Worm (Caenorhabditis elegans) whole organism, late embryonic: ENCODE results near the gene nduc-2.

ENCODE experiments used
- elt-2 ChIP-seq: sonication (generic microtip); optimal IDR thresholded peaks from 2 replicates; lab custom pipeline; 2016; ENCODE audit warnings: missing genetic modification reagents, missing genetic modification characterization, missing compliant biosample characterization
- fkh-6 ChIP-seq: sonication (generic microtip); optimal IDR thresholded peaks from 2 replicates; lab custom pipeline; 2016; ENCODE audit warnings: missing genetic modification characterization, missing compliant biosample characterization
- hlh-13 ChIP-seq: fragments of 200-800 bp; sonication (Bioruptor generic); optimal IDR thresholded peaks from 2 replicates; lab custom pipeline; 2018; ENCODE audit warnings: mild to moderate bottlenecking, missing genetic modification characterization, missing compliant biosample characterization
- hlh-15 ChIP-seq: sonication (generic microtip); optimal IDR thresholded peaks from 2 replicates; lab custom pipeline; 2016; ENCODE audit warnings: missing genetic modification characterization, missing compliant biosample characterization
- pha-4 ChIP-seq: fragments of 150-350 bp; optimal IDR thresholded peaks from 2 replicates; lab custom pipeline; 2018; ENCODE audit warnings: missing biosample characterization, missing genetic modification reagents, missing genetic modification characterization
- pqm-1 ChIP-seq: sonication (generic microtip); optimal IDR thresholded peaks from 2 replicates; lab custom pipeline; 2016; ENCODE audit warnings: missing genetic modification characterization, missing compliant biosample characterization

DNA sequence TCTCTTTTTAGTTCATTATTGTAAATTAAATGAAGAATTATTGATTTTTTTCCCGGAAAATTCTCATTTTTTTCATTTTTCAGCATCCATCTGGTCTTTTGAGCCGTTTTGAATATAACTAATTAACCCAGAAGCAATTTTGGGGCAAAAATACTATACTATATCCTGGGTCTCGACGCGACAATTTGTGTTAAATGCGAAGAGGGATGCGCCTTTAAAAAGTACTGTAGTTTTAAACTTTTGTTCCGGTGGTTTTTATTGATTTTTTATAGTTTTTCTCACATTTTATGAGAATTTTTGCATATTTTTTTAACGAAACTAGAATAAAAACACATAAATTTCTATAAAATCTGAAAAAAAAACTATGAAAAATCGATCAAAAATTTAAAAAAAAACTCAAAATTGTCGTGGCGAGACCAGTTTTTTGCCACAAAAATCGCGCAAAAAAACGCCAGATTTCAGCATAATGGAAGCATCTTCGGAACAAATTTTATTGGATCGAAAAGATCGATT is 1.4 kb downstream of the nduc-2 start, which contains the start of gene tbcc-1:
- no peak for TF ChIP-seq hlh-15 (tag; lab: Kevin White, UChicago)
- TF ChIP-seq hlh-13 (GFP tag; lab: Kevin White, UChicago), result no peak
- TF ChIP-seq pha-4, result no peak
- no peak for TF ChIP-seq elt-2 (tag; lab: Kevin White, UChicago)
- no peak for TF ChIP-seq fkh-6 (tag; lab: Kevin White, UChicago)
- TF ChIP-seq pqm-1 (tag; lab: Kevin White, UChicago), result no peak
